Fruit fly (Drosophila melanogaster) whole organism, wandering third instar larva: Measurements from ENCODE around the gene CG32488.

Source experiments
- Abd-B ChIP-seq: fragments of >200 bp; optimal IDR thresholded peaks from 2 replicates; lab custom pipeline; 2017; ENCODE audit warnings: missing biosample characterization, missing genetic modification characterization
- CG32264 ChIP-seq: fragments of 200-800 bp; sonication (Bioruptor generic); optimal IDR thresholded peaks from 2 replicates; lab custom pipeline; 2016; ENCODE audit warnings: missing biosample characterization, missing genetic modification characterization
- CG9705 ChIP-seq: fragments of 200-800 bp; sonication (Bioruptor generic); optimal IDR thresholded peaks from 2 replicates; lab custom pipeline; 2018; ENCODE audit warnings: missing biosample characterization, mild to moderate bottlenecking, missing genetic modification characterization
- CrebA ChIP-seq: fragments of 200-800 bp; sonication (Bioruptor generic); optimal IDR thresholded peaks from 2 replicates; lab custom pipeline; 2016; ENCODE audit warnings: missing biosample characterization, mild to moderate bottlenecking, missing genetic modification characterization, borderline replicate concordance
- Dfd ChIP-seq: fragments of >200 bp; optimal IDR thresholded peaks from 2 replicates; lab custom pipeline; 2017; ENCODE audit warnings: missing biosample characterization, missing genetic modification characterization
- Dif ChIP-seq: fragments of 200-275, 200-300 bp; sonication (Bioruptor generic); optimal IDR thresholded peaks from 2 replicates; lab custom pipeline; 2018; ENCODE audit warnings: missing biosample characterization, missing genetic modification characterization; ENCODE audit not compliant: partially characterized antibody
- GATAd ChIP-seq: sonication (Bioruptor generic); optimal IDR thresholded peaks from 2 replicates; lab custom pipeline; 2016; ENCODE audit warnings: missing biosample characterization, missing genetic modification characterization
- HLH106 ChIP-seq: fragments of 200-800 bp; optimal IDR thresholded peaks from 3 replicates; lab custom pipeline; 2019; ENCODE audit warnings: missing biosample characterization, mild to moderate bottlenecking, missing genetic modification characterization, moderate library complexity
- Hnf4 ChIP-seq: fragments of 200-800 bp; sonication (Bioruptor generic); optimal IDR thresholded peaks from 2 replicates; lab custom pipeline; 2016; ENCODE audit warnings: missing biosample characterization, mild to moderate bottlenecking, missing genetic modification characterization
- Hr78 ChIP-seq: fragments of >200 bp; optimal IDR thresholded peaks from 2 replicates; lab custom pipeline; 2017; ENCODE audit warnings: missing biosample characterization, missing genetic modification characterization
- Hr83 ChIP-seq: fragments of 200-300 bp; sonication (Bioruptor generic); optimal IDR thresholded peaks from 2 replicates; lab custom pipeline; 2016; ENCODE audit warnings: missing biosample characterization, mild to moderate bottlenecking, missing genetic modification characterization, moderate library complexity; ENCODE audit not compliant: poor library complexity, severe bottlenecking
- Jra ChIP-seq: sonication (Bioruptor generic); optimal IDR thresholded peaks from 2 replicates; lab custom pipeline; 2016; ENCODE audit warnings: missing biosample characterization, missing genetic modification characterization
- Mio ChIP-seq: sonication (Bioruptor generic); optimal IDR thresholded peaks from 2 replicates; lab custom pipeline; 2016; ENCODE audit warnings: missing biosample characterization, missing genetic modification characterization
- Myc ChIP-seq: fragments of >200 bp; optimal IDR thresholded peaks from 2 replicates; lab custom pipeline; 2017
- N ChIP-seq: fragments of >200 bp; optimal IDR thresholded peaks from 2 replicates; lab custom pipeline; 2018; ENCODE audit warnings: missing biosample characterization, missing external identifiers, missing genetic modification characterization
- OdsH ChIP-seq: fragments of 200-800 bp; sonication (Bioruptor generic); optimal IDR thresholded peaks from 2 replicates; lab custom pipeline; 2016; ENCODE audit warnings: missing biosample characterization, mild to moderate bottlenecking, missing genetic modification characterization
- Rel ChIP-seq, 2 experiments: fragments of 200-800 bp; sonication (Bioruptor generic) in 1 of 2; optimal IDR thresholded peaks; 2 replicates in 1 of 2; 3 replicates in 1 of 2; lab custom pipeline; 2016 to 2019; ENCODE audit warnings: mild to moderate bottlenecking in 2 of 2, missing biosample characterization in 2 of 2, missing genetic modification characterization in 2 of 2, moderate library complexity in 1 of 2
- Sp1 ChIP-seq: fragments of 200-800 bp; sonication (Bioruptor generic); optimal IDR thresholded peaks from 3 replicates; lab custom pipeline; 2019; ENCODE audit warnings: missing biosample characterization, mild to moderate bottlenecking, missing genetic modification characterization, moderate library complexity
- Vsx2 ChIP-seq: fragments of 200-300, 225-300 bp; sonication (Bioruptor generic); optimal IDR thresholded peaks from 2 replicates; lab custom pipeline; 2018; ENCODE audit warnings: missing biosample characterization, missing genetic modification characterization; ENCODE audit not compliant: partially characterized antibody
- br ChIP-seq: fragments of 200-800 bp; sonication (Bioruptor generic); optimal IDR thresholded peaks from 2 replicates; lab custom pipeline; 2016; ENCODE audit warnings: missing biosample characterization, missing genetic modification characterization
- brk ChIP-seq: fragments of 200-800 bp; sonication (Bioruptor generic); optimal IDR thresholded peaks from 2 replicates; lab custom pipeline; 2016; ENCODE audit warnings: missing biosample characterization, mild to moderate bottlenecking, missing genetic modification characterization
- dl ChIP-seq, 2 experiments: fragments of 175-275, 200-275 bp in 1 of 2; fragments of 200-275 bp in 1 of 2; sonication (Bioruptor generic); optimal IDR thresholded peaks; lab custom pipeline; 2018; ENCODE audit warnings: mild to moderate bottlenecking in 2 of 2, missing biosample characterization in 2 of 2, missing genetic modification characterization in 2 of 2, moderate library complexity in 2 of 2; ENCODE audit not compliant: partially characterized antibody in 2 of 2, insufficient read depth in 1 of 2
- dmrt93B ChIP-seq: fragments of 200-800 bp; sonication (Bioruptor generic); optimal IDR thresholded peaks from 2 replicates; lab custom pipeline; 2018; ENCODE audit warnings: missing biosample characterization, mild to moderate bottlenecking, missing genetic modification characterization
- dsf ChIP-seq: sonication (Bioruptor generic); optimal IDR thresholded peaks from 2 replicates; lab custom pipeline; 2016; ENCODE audit warnings: missing biosample characterization, missing genetic modification characterization, borderline replicate concordance
- ey ChIP-seq: fragments of 200-800 bp; sonication (Bioruptor generic); optimal IDR thresholded peaks from 2 replicates; lab custom pipeline; 2016; ENCODE audit warnings: missing biosample characterization, missing genetic modification characterization
- foxo ChIP-seq, 2 experiments: fragments of 200-800 bp; sonication (Bioruptor generic); optimal IDR thresholded peaks; 2 replicates in 1 of 2; 3 replicates in 1 of 2; lab custom pipeline; 2016 to 2017; ENCODE audit warnings: missing biosample characterization in 2 of 2, missing genetic modification characterization in 2 of 2
- fru ChIP-seq: fragments of 200-800 bp; sonication (Bioruptor generic); optimal IDR thresholded peaks from 3 replicates; lab custom pipeline; 2016; ENCODE audit warnings: missing biosample characterization, mild to moderate bottlenecking, missing genetic modification characterization
- h ChIP-seq: fragments of 200-800 bp; sonication (Bioruptor generic); optimal IDR thresholded peaks from 3 replicates; lab custom pipeline; 2016; ENCODE audit warnings: missing biosample characterization, mild to moderate bottlenecking, missing genetic modification characterization
- jim ChIP-seq: fragments of 175-275, 200-325 bp; sonication (Bioruptor generic); optimal IDR thresholded peaks from 2 replicates; lab custom pipeline; 2016; ENCODE audit warnings: missing biosample characterization, mild to moderate bottlenecking, missing genetic modification characterization
- lola ChIP-seq: fragments of >200 bp; optimal IDR thresholded peaks from 2 replicates; lab custom pipeline; 2017; ENCODE audit warnings: missing biosample characterization, missing genetic modification characterization
- pan ChIP-seq: fragments of >200 bp; optimal IDR thresholded peaks from 2 replicates; lab custom pipeline; 2017
- psq ChIP-seq: fragments of 200-800 bp; sonication (Bioruptor generic); optimal IDR thresholded peaks from 3 replicates; lab custom pipeline; 2017; ENCODE audit warnings: missing biosample characterization, mild to moderate bottlenecking, missing genetic modification characterization, moderate library complexity
- rgr ChIP-seq: fragments of 200-800 bp; sonication (Bioruptor generic); optimal IDR thresholded peaks from 3 replicates; lab custom pipeline; 2016; ENCODE audit warnings: missing biosample characterization, mild to moderate bottlenecking, missing genetic modification characterization
- sage ChIP-seq: fragments of 200-800 bp; sonication (Bioruptor generic); optimal IDR thresholded peaks from 2 replicates; lab custom pipeline; 2016; ENCODE audit warnings: missing biosample characterization, mild to moderate bottlenecking, missing genetic modification characterization
- sv ChIP-seq: fragments of 200-800 bp; sonication (Bioruptor generic); optimal IDR thresholded peaks from 3 replicates; lab custom pipeline; 2016; ENCODE audit warnings: missing biosample characterization, missing genetic modification characterization
- tai ChIP-seq: sonication (Bioruptor generic); optimal IDR thresholded peaks from 2 replicates; lab custom pipeline; 2016; ENCODE audit warnings: missing biosample characterization, missing genetic modification characterization
- usp ChIP-seq: fragments of >200 bp; optimal IDR thresholded peaks from 2 replicates; lab custom pipeline; 2017; ENCODE audit warnings: missing biosample characterization, missing genetic modification characterization
- woc ChIP-seq: sonication (Bioruptor generic); optimal IDR thresholded peaks from 2 replicates; lab custom pipeline; 2016; ENCODE audit warnings: missing biosample characterization, mild to moderate bottlenecking, missing genetic modification characterization

CG32488 gene

DNA sequence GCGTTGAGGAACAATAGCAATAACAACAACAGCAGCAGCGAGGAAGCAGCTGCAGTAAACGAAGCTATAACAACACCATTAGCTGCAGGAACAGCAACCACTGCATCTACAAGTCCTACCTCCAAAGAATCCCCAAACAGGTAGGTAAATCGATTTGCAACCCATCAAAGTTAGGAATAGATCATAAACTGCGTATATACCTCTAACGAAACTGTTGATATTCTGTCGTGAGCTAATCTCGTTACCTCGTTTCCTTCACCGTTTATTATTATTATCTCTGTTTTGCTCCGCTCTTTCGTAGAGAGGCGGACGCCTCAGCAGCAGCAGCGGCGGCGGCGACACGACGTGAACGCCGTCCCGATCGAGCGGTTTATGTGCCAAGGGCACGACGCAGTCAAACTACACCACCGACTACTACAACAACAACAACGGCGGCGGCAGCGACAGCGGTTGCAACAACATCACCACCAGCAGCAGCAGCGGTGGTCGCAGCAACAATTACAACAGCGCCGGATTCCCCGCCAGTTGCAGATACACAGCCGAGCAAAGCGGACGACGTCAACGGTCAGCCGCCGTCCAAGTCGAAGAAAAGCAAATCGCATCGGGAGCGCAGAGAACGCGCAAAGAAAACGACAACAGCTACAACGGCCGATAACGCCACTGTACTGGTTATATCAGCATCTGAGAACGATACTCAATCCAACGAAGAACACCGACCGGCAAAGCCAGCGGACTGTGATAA, 22.1 kb upstream of the CG32488 start:
- TF ChIP-seq N (GFP tag; lab: Kevin White, UChicago): no peak
- peak in 1 of 2 experiments; percentile 7 for TF ChIP-seq dl (GFP tag; optimal IDR thresholded peaks at IDR 0.05; lab: Kevin White, UChicago; ENCODE audit: insufficient read depth in 1 of 2, partially characterized antibody in 2 of 2)
- no peak for TF ChIP-seq Rel (GFP tag; optimal IDR thresholded peaks at IDR 0.05; lab: Kevin White, UChicago)
- TF ChIP-seq Rel (tag; optimal IDR thresholded peaks at IDR 0.05; lab: Kevin White, UChicago): peak; percentile 98
- TF ChIP-seq h (GFP tag; lab: Kevin White, UChicago): no peak
- no peak for TF ChIP-seq sv
- TF ChIP-seq Hr78 (GFP tag; lab: Kevin White, UChicago): no peak
- no peak for TF ChIP-seq GATAd (GFP tag; lab: Kevin White, UChicago)
- TF ChIP-seq psq (GFP tag; lab: Kevin White, UChicago): peak; percentile 68
- TF ChIP-seq dsf: no peak
- no peak for TF ChIP-seq Dif (GFP tag; lab: Kevin White, UChicago)

DNA sequence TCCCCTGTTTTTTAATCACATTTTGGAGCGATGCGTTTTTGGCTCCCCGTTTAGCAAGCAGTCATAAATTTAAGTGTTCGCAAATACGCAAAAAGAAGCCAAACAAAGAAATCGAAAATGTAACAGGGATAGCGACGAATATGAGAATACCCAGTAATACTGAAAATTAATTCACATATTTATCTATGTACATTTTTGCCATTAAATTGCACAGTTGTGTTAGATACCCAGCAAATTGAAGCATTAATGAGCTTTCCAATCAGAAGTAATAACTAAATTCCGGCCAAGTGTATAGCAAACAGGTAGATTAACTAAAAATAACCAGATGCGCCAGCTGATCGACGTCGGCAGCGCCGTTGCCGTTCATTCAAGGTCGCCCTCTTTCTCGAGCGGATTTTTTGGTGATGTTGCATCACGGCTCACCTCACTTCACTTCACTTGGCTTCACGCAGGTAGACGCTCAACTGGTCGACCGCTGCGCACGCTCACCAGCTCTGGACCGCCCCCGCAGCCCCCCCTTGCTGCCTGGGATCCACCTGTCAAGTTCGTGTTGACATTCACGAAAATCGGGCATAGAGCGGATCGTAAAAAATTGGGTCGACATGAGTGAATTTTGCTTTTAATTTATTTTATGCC, 21.2 kb upstream of the CG32488 start:
- TF ChIP-seq HLH106 (tag; lab: Kevin White, UChicago): peak; percentile 9
- peak; percentile 71 for TF ChIP-seq br
- TF ChIP-seq Hr78 (GFP tag; lab: Kevin White, UChicago): no peak
- peak; percentile 34 for TF ChIP-seq brk (GFP tag; lab: Kevin White, UChicago)
- TF ChIP-seq GATAd (GFP tag; lab: Kevin White, UChicago): no peak
- no peak for TF ChIP-seq Dif (GFP tag; lab: Kevin White, UChicago)
- TF ChIP-seq woc (GFP tag; lab: Kevin White, UChicago): peak; percentile 61
- TF ChIP-seq Jra: peak; percentile 13
- no peak for TF ChIP-seq dmrt93B (GFP tag; lab: Kevin White, UChicago)
- TF ChIP-seq dsf: no peak
- peak; percentile 49 for TF ChIP-seq psq (GFP tag; lab: Kevin White, UChicago)
- TF ChIP-seq tai: no peak
- TF ChIP-seq ey (GFP tag; lab: Kevin White, UChicago): peak; percentile 52
- peak; percentile 47 for TF ChIP-seq Hnf4 (GFP tag; lab: Kevin White, UChicago)
- TF ChIP-seq usp (GFP tag; lab: Kevin White, UChicago): no peak
- TF ChIP-seq lola: no peak
- TF ChIP-seq CrebA (GFP tag; lab: Kevin White, UChicago): no peak
- peak; percentile 2 for TF ChIP-seq Sp1
- TF ChIP-seq Myc (lab: Kevin White, UChicago): no peak
- peak in 1 of 2 experiments; percentile 59 for TF ChIP-seq foxo (GFP tag; optimal IDR thresholded peaks at IDR 0.05; lab: Kevin White, UChicago)
- TF ChIP-seq h (GFP tag; lab: Kevin White, UChicago): peak; percentile 66
- no peak for TF ChIP-seq CG32264 (GFP tag; lab: Kevin White, UChicago)
- no peak for TF ChIP-seq CG9705 (GFP tag; lab: Kevin White, UChicago)
- TF ChIP-seq pan (lab: Kevin White, UChicago): no peak
- peak; percentile 45 for TF ChIP-seq fru
- no peak for TF ChIP-seq dl (GFP tag; optimal IDR thresholded peaks at IDR 0.05; lab: Kevin White, UChicago; ENCODE audit: insufficient read depth in 1 of 2, partially characterized antibody in 2 of 2)
- TF ChIP-seq Mio: no peak
- no peak for TF ChIP-seq jim (GFP tag; lab: Kevin White, UChicago)
- no peak for TF ChIP-seq Dfd
- TF ChIP-seq sage (GFP tag; lab: Kevin White, UChicago): no peak
- TF ChIP-seq Vsx2 (GFP tag; lab: Kevin White, UChicago): no peak
- peak; percentile 61 for TF ChIP-seq rgr (GFP tag; lab: Kevin White, UChicago)
- TF ChIP-seq OdsH (GFP tag; lab: Kevin White, UChicago): peak; percentile 60
- no peak for TF ChIP-seq Rel (GFP tag; optimal IDR thresholded peaks at IDR 0.05; lab: Kevin White, UChicago)
- peak; percentile 19 for TF ChIP-seq Rel (tag; optimal IDR thresholded peaks at IDR 0.05; lab: Kevin White, UChicago)
- no peak for TF ChIP-seq Abd-B
- no peak for TF ChIP-seq Hr83 (GFP tag; lab: Kevin White, UChicago)
- no peak for TF ChIP-seq N (GFP tag; lab: Kevin White, UChicago)
